Fruit fly (Drosophila melanogaster): ENCODE results near the gene Noc1.
A peak's percentile ranks its signal among the peaks of the same experiment; 100 is the strongest.

Gene Noc1

dm6 chr3L:11046559-11046958, 28.0 kb upstream of the Noc1 start (continued):
- no peak for TF ChIP-seq CG7839 (tag; optimal IDR thresholded peaks at IDR 0.05)
- no peak for TF ChIP-seq twi (tag; optimal IDR thresholded peaks at IDR 0.05)
- no peak for TF ChIP-seq Dfd (GFP tag; optimal IDR thresholded peaks at IDR 0.05)
- peak; percentile 52 for TF ChIP-seq pros (GFP tag; optimal IDR thresholded peaks at IDR 0.05)
- no peak for TF ChIP-seq CG9727 (GFP tag; optimal IDR thresholded peaks at IDR 0.05)
- TF ChIP-seq CG7963 (GFP tag; IDR thresholded peaks at IDR 0.05; ENCODE audit: partially characterized antibody): no peak
- TF ChIP-seq CG2875 (GFP tag; optimal IDR thresholded peaks at IDR 0.05): peak; percentile 22
- TF ChIP-seq Rfx (GFP tag; IDR thresholded peaks at IDR 0.05): 0 out of 2 replicates have a peak, but pooled peaks have one; percentile 10
- TF ChIP-seq sisA (GFP tag; IDR thresholded peaks at IDR 0.05): no peak
- no peak for TF ChIP-seq ara (GFP tag; IDR thresholded peaks at IDR 0.05)
- peak; percentile 29 for TF ChIP-seq cad (GFP tag; optimal IDR thresholded peaks at IDR 0.05)
- TF ChIP-seq Jarid2 (GFP tag; optimal IDR thresholded peaks at IDR 0.05): peak; percentile 16
- TF ChIP-seq row (GFP tag; IDR thresholded peaks at IDR 0.05): no peak
- no peak for TF ChIP-seq CG17829 (tag; optimal IDR thresholded peaks at IDR 0.05)
- no peak for TF ChIP-seq hb (GFP tag; IDR thresholded peaks at IDR 0.05; ENCODE audit: partially characterized antibody)
- no peak for TF ChIP-seq CG7786 (GFP tag; optimal IDR thresholded peaks at IDR 0.05)
- no peak for TF ChIP-seq Six4 (GFP tag; optimal IDR thresholded peaks at IDR 0.05)
- TF ChIP-seq ttk (GFP tag; IDR thresholded peaks at IDR 0.05): no peak
- TF ChIP-seq eve (GFP tag; optimal IDR thresholded peaks at IDR 0.05): no peak
- peak; percentile 26 for TF ChIP-seq nerfin-1 (tag; optimal IDR thresholded peaks at IDR 0.05)
- TF ChIP-seq da (GFP tag; optimal IDR thresholded peaks at IDR 0.05): no peak
- 0 out of 3 replicates have a peak, but pooled peaks have one; percentile 18 for TF ChIP-seq Opbp (GFP tag; IDR thresholded peaks at IDR 0.05; ENCODE audit: partially characterized antibody)
- TF ChIP-seq Antp (GFP tag; optimal IDR thresholded peaks at IDR 0.05): no peak
- no peak for TF ChIP-seq Scr (GFP tag; IDR thresholded peaks at IDR 0.05; ENCODE audit: partially characterized antibody)
- TF ChIP-seq vfl (GFP tag; optimal IDR thresholded peaks at IDR 0.05): no peak
- TF ChIP-seq insv (GFP tag; optimal IDR thresholded peaks at IDR 0.05): no peak
- TF ChIP-seq Hr3 (GFP tag; optimal IDR thresholded peaks at IDR 0.05): no peak
- TF ChIP-seq abd-A (tag; optimal IDR thresholded peaks at IDR 0.05): no peak

DNA sequence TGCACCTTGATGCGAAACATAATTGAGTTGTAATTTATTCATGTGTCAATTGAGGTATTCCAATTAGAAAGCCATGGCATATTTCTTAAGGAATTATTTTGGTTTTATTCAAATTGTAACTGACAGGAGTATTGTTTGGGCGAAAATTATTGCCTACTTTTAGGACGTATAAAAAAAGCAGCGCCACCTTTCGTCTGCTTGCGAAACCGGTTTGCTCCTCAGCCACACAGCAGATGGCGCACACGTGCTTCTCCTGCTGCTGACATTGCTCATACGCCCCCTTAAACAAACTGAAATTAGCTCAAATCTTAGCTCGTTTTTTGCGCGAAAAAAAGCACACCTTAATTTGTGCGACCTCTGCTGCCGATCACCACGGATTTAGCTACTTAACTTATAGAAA, 26.7 kb upstream of the Noc1 start:
- TF ChIP-seq gsb (GFP tag; IDR thresholded peaks at IDR 0.05): peak; percentile 68
- TF ChIP-seq Xrp1 (GFP tag; IDR thresholded peaks at IDR 0.05): peak; percentile 73
- TF ChIP-seq ind (GFP tag; optimal IDR thresholded peaks at IDR 0.05): peak; percentile 59
- peak; percentile 57; the same call in 1 of the 2 replicates for TF ChIP-seq Ada2b (GFP tag; IDR thresholded peaks at IDR 0.05)
- TF ChIP-seq CrebB (tag; optimal IDR thresholded peaks at IDR 0.05): peak; percentile 24
- peak; percentile 75 for TF ChIP-seq CG17328 (GFP tag; IDR thresholded peaks at IDR 0.05)
- peak; percentile 66; the same call in 1 of the 2 replicates for TF ChIP-seq CG14014 (GFP tag; IDR thresholded peaks at IDR 0.05)
- TF ChIP-seq Awh (GFP tag; IDR thresholded peaks at IDR 0.05): peak; percentile 61; the same call in 1 of the 2 replicates
- peak; percentile 64 for TF ChIP-seq Taf1 (GFP tag; IDR thresholded peaks at IDR 0.05)
- TF ChIP-seq Opbp (GFP tag; IDR thresholded peaks at IDR 0.05; ENCODE audit: partially characterized antibody): peak; percentile 54; the same call in 1 of the 3 replicates
- TF ChIP-seq TFAM (GFP tag; optimal IDR thresholded peaks at IDR 0.05): no peak
- TF ChIP-seq lilli (GFP tag; optimal IDR thresholded peaks at IDR 0.05): peak; percentile 69
- no peak for TF ChIP-seq Hand (GFP tag; optimal IDR thresholded peaks at IDR 0.05)
- no peak for TF ChIP-seq gcm2 (GFP tag; optimal IDR thresholded peaks at IDR 0.05)
- TF ChIP-seq CG34224 (GFP tag; IDR thresholded peaks at IDR 0.05; ENCODE audit: partially characterized antibody): no peak
- peak; percentile 60 for TF ChIP-seq stc (GFP tag; IDR thresholded peaks at IDR 0.05)
- peak; percentile 22 for TF ChIP-seq ERR (GFP tag; optimal IDR thresholded peaks at IDR 0.05)
- TF ChIP-seq eve (GFP tag; optimal IDR thresholded peaks at IDR 0.05): no peak
- TF ChIP-seq CG13624 (GFP tag; optimal IDR thresholded peaks at IDR 0.05): peak; percentile 69
- TF ChIP-seq Dip2 (GFP tag; IDR thresholded peaks at IDR 0.05): no peak
- TF ChIP-seq Kr (GFP tag; optimal IDR thresholded peaks at IDR 0.05): no peak
- TF ChIP-seq CG11723 (GFP tag; optimal IDR thresholded peaks at IDR 0.05): peak; percentile 65
- peak; percentile 90 for TF ChIP-seq CG14965 (GFP tag; optimal IDR thresholded peaks at IDR 0.05; ENCODE audit: borderline replicate concordance)
- TF ChIP-seq CG10959 (GFP tag; IDR thresholded peaks at IDR 0.05): peak; percentile 81
- TF ChIP-seq ssp (GFP tag; IDR thresholded peaks at IDR 0.05): peak; percentile 73
- TF ChIP-seq CG10267 (tag; optimal IDR thresholded peaks at IDR 0.05): peak; percentile 57
